Worm (Caenorhabditis elegans) whole organism, early embryonic: ENCODE results near the gene Y43C5B.3.

Experiments
- B0310.2 ChIP-seq: sonication (generic microtip); optimal IDR thresholded peaks from 2 replicates; lab custom pipeline; 2016; ENCODE audit warnings: mild to moderate bottlenecking, missing genetic modification characterization, missing compliant biosample characterization
- F13C5.2 ChIP-seq: sonication (generic microtip); optimal IDR thresholded peaks from 2 replicates; lab custom pipeline; 2017; ENCODE audit warnings: mild to moderate bottlenecking, missing genetic modification characterization, inconsistent platforms, missing compliant biosample characterization
- aly-1 ChIP-seq: sonication (generic microtip); optimal IDR thresholded peaks from 2 replicates; lab custom pipeline; 2016; ENCODE audit warnings: missing genetic modification characterization, missing compliant biosample characterization
- ama-1 ChIP-seq: fragments of 150-350 bp; optimal IDR thresholded peaks from 2 replicates; lab custom pipeline; 2014
- ceh-13 ChIP-seq: fragments of 200-800 bp; sonication (Bioruptor generic); optimal IDR thresholded peaks from 2 replicates; lab custom pipeline; 2018; ENCODE audit warnings: mild to moderate bottlenecking, missing genetic modification characterization, missing compliant biosample characterization
- ets-7 ChIP-seq: sonication (generic microtip); optimal IDR thresholded peaks from 2 replicates; lab custom pipeline; 2016; ENCODE audit warnings: missing genotype, missing genetic modification characterization, missing compliant biosample characterization
- flt-1 ChIP-seq: fragments of 200-800 bp; sonication (Bioruptor generic); IDR thresholded peaks from 2 replicates; pipeline ENCODE4 v1.3.6; 2022; ENCODE audit warnings: missing genetic modification characterization, missing compliant biosample characterization
- hmg-4 ChIP-seq: fragments of 200-800 bp; sonication (Bioruptor generic); optimal IDR thresholded peaks from 2 replicates; lab custom pipeline; 2018; ENCODE audit warnings: mild to moderate bottlenecking, missing genetic modification characterization, missing compliant biosample characterization
- pes-1 ChIP-seq: fragments of 200-800 bp; sonication (Bioruptor generic); IDR thresholded peaks from 2 replicates; pipeline ENCODE4 v1.3.6; 2022; ENCODE audit warnings: missing genetic modification reagents, missing genetic modification characterization, missing compliant biosample characterization
- scrt-1 ChIP-seq: fragments of 200-800 bp; sonication (Bioruptor generic); IDR thresholded peaks from 2 replicates; pipeline ENCODE4 v1.3.6; 2022; ENCODE audit warnings: missing genetic modification characterization, missing compliant biosample characterization
- sea-1 ChIP-seq: fragments of 200-800 bp; sonication (Bioruptor generic); conservative IDR thresholded peaks from 2 replicates; pipeline ENCODE4 v1.3.6; 2022; ENCODE audit warnings: missing genetic modification characterization, missing compliant biosample characterization
- tbx-37 ChIP-seq: fragments of 200-800 bp; sonication (Bioruptor generic); conservative IDR thresholded peaks from 2 replicates; pipeline ENCODE4 v1.3.6; 2022; ENCODE audit warnings: missing genetic modification reagents, missing genetic modification characterization, missing compliant biosample characterization

DNA sequence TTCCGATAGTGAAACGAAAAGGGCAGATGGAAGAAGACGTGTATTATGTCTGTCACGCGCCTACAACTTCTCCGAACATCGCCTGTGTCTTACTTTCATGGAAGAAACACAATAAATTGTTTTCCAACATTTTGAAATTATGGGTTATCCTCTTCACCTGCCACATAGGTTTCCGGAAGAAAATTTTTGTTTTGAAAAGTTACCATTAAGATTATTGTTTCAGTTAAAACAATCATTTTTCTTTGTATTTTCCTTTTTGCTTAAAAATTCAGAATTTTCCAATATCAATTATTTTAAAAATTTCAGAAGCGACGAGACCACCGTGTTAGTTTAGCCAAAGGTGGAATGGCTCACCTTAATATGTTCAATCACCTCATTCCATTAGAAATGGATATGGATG, 24.2 kb downstream of the Y43C5B.3 start, which contains the start of gene mask-1:
- TF ChIP-seq scrt-1 (GFP tag; lab: Robert Waterston, UW) (no peak), F13C5.2 (tag; lab: Kevin White, UChicago) (no peak), ama-1 (no peak), pes-1 (GFP tag; lab: Robert Waterston, UW) (no peak), ceh-13 (GFP tag; lab: Kevin White, UChicago) (no peak), B0310.2 (no peak), aly-1 (tag; lab: Kevin White, UChicago) (no peak), hmg-4 (GFP tag; lab: Kevin White, UChicago) (no peak), flt-1 (no peak), ets-7 (tag; lab: Kevin White, UChicago) (no peak), tbx-37 (GFP tag; lab: Robert Waterston, UW) (no peak), sea-1 (GFP tag; lab: Robert Waterston, UW) (no peak)
